Worm (Caenorhabditis elegans): Measurements from ENCODE around the gene mfsd-6.

The mfsd-6 gene

ce11 chrIII:7554697-7555145, 24.5 kb downstream of the mfsd-6 start:
- TF ChIP-seq nhr-76 (tag; optimal IDR thresholded peaks at IDR 0.05) = no peak
- TF ChIP-seq ces-1 (GFP tag; optimal IDR thresholded peaks at IDR 0.05) = no peak
- no peak for TF ChIP-seq nhr-12 (tag; optimal IDR thresholded peaks at IDR 0.05)
- no peak for TF ChIP-seq lin-32 (GFP tag; optimal IDR thresholded peaks at IDR 0.05)
- TF ChIP-seq lin-13 (tag; optimal IDR thresholded peaks at IDR 0.05) = no peak
- peak; percentile 92 for TF ChIP-seq mab-5 (tag; optimal IDR thresholded peaks at IDR 0.05)
- peak; percentile 11 for TF ChIP-seq M03D4.4 (tag; optimal IDR thresholded peaks at IDR 0.05)
- TF ChIP-seq lsy-2 (tag; optimal IDR thresholded peaks at IDR 0.05) = peak; percentile 61
- no peak for TF ChIP-seq flh-1 (GFP tag; optimal IDR thresholded peaks at IDR 0.05)
- peak; percentile 99 for TF ChIP-seq unc-62 (GFP tag; optimal IDR thresholded peaks at IDR 0.05)
- TF ChIP-seq unc-120 (tag; optimal IDR thresholded peaks at IDR 0.05; ENCODE audit: poor library complexity, severe bottlenecking) = peak; percentile 84
- no peak for TF ChIP-seq cnd-1 (tag; optimal IDR thresholded peaks at IDR 0.05)
- no peak for TF ChIP-seq pha-4 (tag; optimal IDR thresholded peaks at IDR 0.05)

ce11 chrIII:7553693-7554226, 25.5 kb downstream of the mfsd-6 start:
- no peak for TF ChIP-seq nhr-76 (tag; optimal IDR thresholded peaks at IDR 0.05)
- no peak for TF ChIP-seq pha-4 (tag; optimal IDR thresholded peaks at IDR 0.05)
- TF ChIP-seq blmp-1 (tag; optimal IDR thresholded peaks at IDR 0.05) = no peak
- no peak for TF ChIP-seq zip-8 (tag; optimal IDR thresholded peaks at IDR 0.05)
- peak; percentile 66 for TF ChIP-seq unc-62 (GFP tag; optimal IDR thresholded peaks at IDR 0.05)
- no peak for TF ChIP-seq tbx-8 (GFP tag; optimal IDR thresholded peaks at IDR 0.05)
- no peak for TF ChIP-seq ztf-11 (tag; optimal IDR thresholded peaks at IDR 0.05)
- TF ChIP-seq nhr-2 (tag; optimal IDR thresholded peaks at IDR 0.05) = peak; percentile 19

- TF ChIP-seq ceh-83 (GFP tag; optimal IDR thresholded peaks at IDR 0.05) = no peak
- TF ChIP-seq lin-13 (tag; optimal IDR thresholded peaks at IDR 0.05) = no peak
- TF ChIP-seq flh-1 (GFP tag; optimal IDR thresholded peaks at IDR 0.05) = no peak
- TF ChIP-seq ztf-11 (tag; optimal IDR thresholded peaks at IDR 0.05) = no peak
- no peak for TF ChIP-seq hlh-1 (tag; optimal IDR thresholded peaks at IDR 0.05)
- no peak for TF ChIP-seq M03D4.4 (tag; optimal IDR thresholded peaks at IDR 0.05)
- no peak for TF ChIP-seq mab-5 (tag; optimal IDR thresholded peaks at IDR 0.05)
- no peak for TF ChIP-seq sptf-1 (tag; optimal IDR thresholded peaks at IDR 0.05)
- no peak for TF ChIP-seq bed-3 (GFP tag; optimal IDR thresholded peaks at IDR 0.05)
- no peak for TF ChIP-seq elt-1 (tag; optimal IDR thresholded peaks at IDR 0.05; ENCODE audit: borderline replicate concordance, insufficient read depth)
- no peak for TF ChIP-seq nhr-76 (tag; optimal IDR thresholded peaks at IDR 0.05)
- TF ChIP-seq nhr-237 (tag; optimal IDR thresholded peaks at IDR 0.05) = no peak
- no peak for TF ChIP-seq unc-120 (tag; optimal IDR thresholded peaks at IDR 0.05; ENCODE audit: poor library complexity, severe bottlenecking)
- no peak for TF ChIP-seq cnd-1 (tag; optimal IDR thresholded peaks at IDR 0.05)
Measured at ce11 chrIII:7552859-7553258, 26.4 kb downstream of the mfsd-6 start.

ce11 chrIII:7550979-7551378, 28.2 kb downstream of the mfsd-6 start:
- TF ChIP-seq mep-1 (tag; optimal IDR thresholded peaks at IDR 0.05) = no peak
- TF ChIP-seq pha-4 (tag; optimal IDR thresholded peaks at IDR 0.05) = no peak
- TF ChIP-seq unc-62 (GFP tag; optimal IDR thresholded peaks at IDR 0.05) = peak; percentile 28
- no peak for TF ChIP-seq ztf-11 (tag; optimal IDR thresholded peaks at IDR 0.05)
- TF ChIP-seq ceh-83 (GFP tag; optimal IDR thresholded peaks at IDR 0.05) = no peak
- TF ChIP-seq hlh-1 (tag; optimal IDR thresholded peaks at IDR 0.05) = no peak

ce11 chrIII:7548963-7549362, 30.2 kb downstream of the mfsd-6 start:
- TF ChIP-seq blmp-1 (tag; optimal IDR thresholded peaks at IDR 0.05) = no peak
- no peak for TF ChIP-seq M03D4.4 (tag; optimal IDR thresholded peaks at IDR 0.05)
- no peak for TF ChIP-seq drap-1 (GFP tag; optimal IDR thresholded peaks at IDR 0.05)
- no peak for TF ChIP-seq flh-1 (GFP tag; optimal IDR thresholded peaks at IDR 0.05)
- peak; percentile 96 for TF ChIP-seq unc-62 (GFP tag; optimal IDR thresholded peaks at IDR 0.05)
- TF ChIP-seq nhr-12 (tag; optimal IDR thresholded peaks at IDR 0.05) = no peak
- no peak for TF ChIP-seq ham-2 (GFP tag; optimal IDR thresholded peaks at IDR 0.05)
- TF ChIP-seq ceh-39 (tag; optimal IDR thresholded peaks at IDR 0.05) = no peak
- TF ChIP-seq mls-2 (tag; optimal IDR thresholded peaks at IDR 0.05) = no peak
- TF ChIP-seq nhr-2 (tag; optimal IDR thresholded peaks at IDR 0.05) = no peak
- no peak for TF ChIP-seq zip-8 (tag; optimal IDR thresholded peaks at IDR 0.05)
- TF ChIP-seq lin-32 (GFP tag; optimal IDR thresholded peaks at IDR 0.05) = no peak
- TF ChIP-seq nhr-237 (tag; optimal IDR thresholded peaks at IDR 0.05) = no peak
- no peak for TF ChIP-seq sem-2 (GFP tag; optimal IDR thresholded peaks at IDR 0.05)
- TF ChIP-seq elt-1 (tag; optimal IDR thresholded peaks at IDR 0.05; ENCODE audit: borderline replicate concordance, insufficient read depth) = no peak
- TF ChIP-seq nhr-28 (tag; optimal IDR thresholded peaks at IDR 0.05) = no peak
- no peak for TF ChIP-seq nhr-76 (tag; optimal IDR thresholded peaks at IDR 0.05)
- TF ChIP-seq ztf-11 (tag; optimal IDR thresholded peaks at IDR 0.05) = no peak
- peak; percentile 78 for TF ChIP-seq hlh-1 (tag; optimal IDR thresholded peaks at IDR 0.05)
- no peak for TF ChIP-seq bed-3 (GFP tag; optimal IDR thresholded peaks at IDR 0.05)
- TF ChIP-seq unc-39 (tag; optimal IDR thresholded peaks at IDR 0.05) = no peak
- TF ChIP-seq lsy-2 (tag; optimal IDR thresholded peaks at IDR 0.05) = no peak
- TF ChIP-seq ceh-83 (GFP tag; optimal IDR thresholded peaks at IDR 0.05) = no peak
- no peak for TF ChIP-seq lin-13 (tag; optimal IDR thresholded peaks at IDR 0.05)
- peak; percentile 50 for TF ChIP-seq unc-120 (tag; optimal IDR thresholded peaks at IDR 0.05; ENCODE audit: poor library complexity, severe bottlenecking)
- TF ChIP-seq mep-1 (tag; optimal IDR thresholded peaks at IDR 0.05) = no peak
- TF ChIP-seq elt-3 (tag; optimal IDR thresholded peaks at IDR 0.05) = no peak
- no peak for TF ChIP-seq ceh-43 (GFP tag; optimal IDR thresholded peaks at IDR 0.05)
- no peak for TF ChIP-seq snpc-4 (tag; optimal IDR thresholded peaks at IDR 0.05)
- TF ChIP-seq mab-5 (tag; optimal IDR thresholded peaks at IDR 0.05) = no peak
- peak; percentile 14 for TF ChIP-seq cnd-1 (tag; optimal IDR thresholded peaks at IDR 0.05)
- no peak for TF ChIP-seq tbx-8 (GFP tag; optimal IDR thresholded peaks at IDR 0.05)
- TF ChIP-seq ces-1 (GFP tag; optimal IDR thresholded peaks at IDR 0.05) = no peak
- TF ChIP-seq sptf-1 (tag; optimal IDR thresholded peaks at IDR 0.05) = no peak
- no peak for TF ChIP-seq pha-4 (tag; optimal IDR thresholded peaks at IDR 0.05)

Data from whole organism, mixed stage, embryonic.